Fruit fly (Drosophila melanogaster) whole organism, wandering third instar larva: ENCODE data around the gene Sfp24Bd.

Experiments
- Abd-B ChIP-seq: fragments of >200 bp; optimal IDR thresholded peaks from 2 replicates; lab custom pipeline; 2017; ENCODE audit warnings: missing biosample characterization, missing genetic modification characterization
- CG32264 ChIP-seq: fragments of 200-800 bp; sonication (Bioruptor generic); optimal IDR thresholded peaks from 2 replicates; lab custom pipeline; 2016; ENCODE audit warnings: missing biosample characterization, missing genetic modification characterization
- CG9705 ChIP-seq: fragments of 200-800 bp; sonication (Bioruptor generic); optimal IDR thresholded peaks from 2 replicates; lab custom pipeline; 2018; ENCODE audit warnings: missing biosample characterization, mild to moderate bottlenecking, missing genetic modification characterization
- CrebA ChIP-seq: fragments of 200-800 bp; sonication (Bioruptor generic); optimal IDR thresholded peaks from 2 replicates; lab custom pipeline; 2016; ENCODE audit warnings: missing biosample characterization, mild to moderate bottlenecking, missing genetic modification characterization, borderline replicate concordance
- Dfd ChIP-seq: fragments of >200 bp; optimal IDR thresholded peaks from 2 replicates; lab custom pipeline; 2017; ENCODE audit warnings: missing biosample characterization, missing genetic modification characterization
- Dif ChIP-seq: fragments of 200-275, 200-300 bp; sonication (Bioruptor generic); optimal IDR thresholded peaks from 2 replicates; lab custom pipeline; 2018; ENCODE audit warnings: missing biosample characterization, missing genetic modification characterization; ENCODE audit not compliant: partially characterized antibody
- GATAd ChIP-seq: sonication (Bioruptor generic); optimal IDR thresholded peaks from 2 replicates; lab custom pipeline; 2016; ENCODE audit warnings: missing biosample characterization, missing genetic modification characterization
- HLH106 ChIP-seq: fragments of 200-800 bp; optimal IDR thresholded peaks from 3 replicates; lab custom pipeline; 2019; ENCODE audit warnings: missing biosample characterization, mild to moderate bottlenecking, missing genetic modification characterization, moderate library complexity
- Hnf4 ChIP-seq: fragments of 200-800 bp; sonication (Bioruptor generic); optimal IDR thresholded peaks from 2 replicates; lab custom pipeline; 2016; ENCODE audit warnings: missing biosample characterization, mild to moderate bottlenecking, missing genetic modification characterization
- Hr78 ChIP-seq: fragments of >200 bp; optimal IDR thresholded peaks from 2 replicates; lab custom pipeline; 2017; ENCODE audit warnings: missing biosample characterization, missing genetic modification characterization
- Hr83 ChIP-seq: fragments of 200-300 bp; sonication (Bioruptor generic); optimal IDR thresholded peaks from 2 replicates; lab custom pipeline; 2016; ENCODE audit warnings: missing biosample characterization, mild to moderate bottlenecking, missing genetic modification characterization, moderate library complexity; ENCODE audit not compliant: poor library complexity, severe bottlenecking
- Jra ChIP-seq: sonication (Bioruptor generic); optimal IDR thresholded peaks from 2 replicates; lab custom pipeline; 2016; ENCODE audit warnings: missing biosample characterization, missing genetic modification characterization
- Mio ChIP-seq: sonication (Bioruptor generic); optimal IDR thresholded peaks from 2 replicates; lab custom pipeline; 2016; ENCODE audit warnings: missing biosample characterization, missing genetic modification characterization
- Myc ChIP-seq: fragments of >200 bp; optimal IDR thresholded peaks from 2 replicates; lab custom pipeline; 2017
- N ChIP-seq: fragments of >200 bp; optimal IDR thresholded peaks from 2 replicates; lab custom pipeline; 2018; ENCODE audit warnings: missing biosample characterization, missing external identifiers, missing genetic modification characterization
- OdsH ChIP-seq: fragments of 200-800 bp; sonication (Bioruptor generic); optimal IDR thresholded peaks from 2 replicates; lab custom pipeline; 2016; ENCODE audit warnings: missing biosample characterization, mild to moderate bottlenecking, missing genetic modification characterization
- Rel ChIP-seq, 2 experiments: fragments of 200-800 bp; sonication (Bioruptor generic) in 1 of 2; optimal IDR thresholded peaks; 2 replicates in 1 of 2; 3 replicates in 1 of 2; lab custom pipeline; 2016 to 2019; ENCODE audit warnings: mild to moderate bottlenecking in 2 of 2, missing biosample characterization in 2 of 2, missing genetic modification characterization in 2 of 2, moderate library complexity in 1 of 2
- Sp1 ChIP-seq: fragments of 200-800 bp; sonication (Bioruptor generic); optimal IDR thresholded peaks from 3 replicates; lab custom pipeline; 2019; ENCODE audit warnings: missing biosample characterization, mild to moderate bottlenecking, missing genetic modification characterization, moderate library complexity
- Vsx2 ChIP-seq: fragments of 200-300, 225-300 bp; sonication (Bioruptor generic); optimal IDR thresholded peaks from 2 replicates; lab custom pipeline; 2018; ENCODE audit warnings: missing biosample characterization, missing genetic modification characterization; ENCODE audit not compliant: partially characterized antibody
- br ChIP-seq: fragments of 200-800 bp; sonication (Bioruptor generic); optimal IDR thresholded peaks from 2 replicates; lab custom pipeline; 2016; ENCODE audit warnings: missing biosample characterization, missing genetic modification characterization
- brk ChIP-seq: fragments of 200-800 bp; sonication (Bioruptor generic); optimal IDR thresholded peaks from 2 replicates; lab custom pipeline; 2016; ENCODE audit warnings: missing biosample characterization, mild to moderate bottlenecking, missing genetic modification characterization
- dl ChIP-seq, 2 experiments: fragments of 175-275, 200-275 bp in 1 of 2; fragments of 200-275 bp in 1 of 2; sonication (Bioruptor generic); optimal IDR thresholded peaks; lab custom pipeline; 2018; ENCODE audit warnings: mild to moderate bottlenecking in 2 of 2, missing biosample characterization in 2 of 2, missing genetic modification characterization in 2 of 2, moderate library complexity in 2 of 2; ENCODE audit not compliant: partially characterized antibody in 2 of 2, insufficient read depth in 1 of 2
- dmrt93B ChIP-seq: fragments of 200-800 bp; sonication (Bioruptor generic); optimal IDR thresholded peaks from 2 replicates; lab custom pipeline; 2018; ENCODE audit warnings: missing biosample characterization, mild to moderate bottlenecking, missing genetic modification characterization
- dsf ChIP-seq: sonication (Bioruptor generic); optimal IDR thresholded peaks from 2 replicates; lab custom pipeline; 2016; ENCODE audit warnings: missing biosample characterization, missing genetic modification characterization, borderline replicate concordance
- ey ChIP-seq: fragments of 200-800 bp; sonication (Bioruptor generic); optimal IDR thresholded peaks from 2 replicates; lab custom pipeline; 2016; ENCODE audit warnings: missing biosample characterization, missing genetic modification characterization
- foxo ChIP-seq, 2 experiments: fragments of 200-800 bp; sonication (Bioruptor generic); optimal IDR thresholded peaks; 2 replicates in 1 of 2; 3 replicates in 1 of 2; lab custom pipeline; 2016 to 2017; ENCODE audit warnings: missing biosample characterization in 2 of 2, missing genetic modification characterization in 2 of 2
- fru ChIP-seq: fragments of 200-800 bp; sonication (Bioruptor generic); optimal IDR thresholded peaks from 3 replicates; lab custom pipeline; 2016; ENCODE audit warnings: missing biosample characterization, mild to moderate bottlenecking, missing genetic modification characterization
- h ChIP-seq: fragments of 200-800 bp; sonication (Bioruptor generic); optimal IDR thresholded peaks from 3 replicates; lab custom pipeline; 2016; ENCODE audit warnings: missing biosample characterization, mild to moderate bottlenecking, missing genetic modification characterization
- jim ChIP-seq: fragments of 175-275, 200-325 bp; sonication (Bioruptor generic); optimal IDR thresholded peaks from 2 replicates; lab custom pipeline; 2016; ENCODE audit warnings: missing biosample characterization, mild to moderate bottlenecking, missing genetic modification characterization
- lola ChIP-seq: fragments of >200 bp; optimal IDR thresholded peaks from 2 replicates; lab custom pipeline; 2017; ENCODE audit warnings: missing biosample characterization, missing genetic modification characterization
- pan ChIP-seq: fragments of >200 bp; optimal IDR thresholded peaks from 2 replicates; lab custom pipeline; 2017
- psq ChIP-seq: fragments of 200-800 bp; sonication (Bioruptor generic); optimal IDR thresholded peaks from 3 replicates; lab custom pipeline; 2017; ENCODE audit warnings: missing biosample characterization, mild to moderate bottlenecking, missing genetic modification characterization, moderate library complexity
- rgr ChIP-seq: fragments of 200-800 bp; sonication (Bioruptor generic); optimal IDR thresholded peaks from 3 replicates; lab custom pipeline; 2016; ENCODE audit warnings: missing biosample characterization, mild to moderate bottlenecking, missing genetic modification characterization
- sage ChIP-seq: fragments of 200-800 bp; sonication (Bioruptor generic); optimal IDR thresholded peaks from 2 replicates; lab custom pipeline; 2016; ENCODE audit warnings: missing biosample characterization, mild to moderate bottlenecking, missing genetic modification characterization
- sv ChIP-seq: fragments of 200-800 bp; sonication (Bioruptor generic); optimal IDR thresholded peaks from 3 replicates; lab custom pipeline; 2016; ENCODE audit warnings: missing biosample characterization, missing genetic modification characterization
- tai ChIP-seq: sonication (Bioruptor generic); optimal IDR thresholded peaks from 2 replicates; lab custom pipeline; 2016; ENCODE audit warnings: missing biosample characterization, missing genetic modification characterization
- usp ChIP-seq: fragments of >200 bp; optimal IDR thresholded peaks from 2 replicates; lab custom pipeline; 2017; ENCODE audit warnings: missing biosample characterization, missing genetic modification characterization
- woc ChIP-seq: sonication (Bioruptor generic); optimal IDR thresholded peaks from 2 replicates; lab custom pipeline; 2016; ENCODE audit warnings: missing biosample characterization, mild to moderate bottlenecking, missing genetic modification characterization

The Sfp24Bd gene

DNA sequence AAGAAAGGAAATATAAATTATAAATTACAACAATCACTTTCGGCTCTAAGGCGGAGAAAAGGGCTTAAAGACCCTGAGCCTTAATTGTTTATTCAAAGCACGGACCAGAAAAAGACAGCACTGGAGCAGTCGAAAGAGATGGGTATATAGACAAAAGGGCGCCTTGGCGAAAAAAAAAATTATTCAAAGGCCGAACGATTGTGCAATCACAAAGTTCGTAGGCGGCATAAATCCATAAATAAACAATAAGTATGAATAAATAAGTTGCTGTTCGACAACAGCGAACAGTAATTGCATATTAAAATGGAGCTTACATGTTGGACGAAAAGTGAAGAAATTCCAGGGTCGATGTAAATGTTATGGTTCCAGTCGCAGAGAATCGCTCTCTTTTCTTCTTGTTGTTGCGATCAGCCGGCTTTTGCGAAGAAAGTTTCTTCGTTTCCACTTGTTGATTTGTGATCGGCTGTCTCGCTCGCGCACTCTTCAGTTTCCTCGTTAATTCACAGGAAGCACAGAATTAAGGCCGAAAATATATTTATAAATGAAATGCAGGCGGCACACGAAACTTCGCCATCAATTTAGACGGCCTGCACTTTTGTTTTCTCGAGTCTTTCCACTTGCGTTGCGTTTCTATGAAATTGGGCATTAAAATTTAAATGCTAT lies 13.8 kb downstream of the Sfp24Bd start:
- no peak for TF ChIP-seq sage
- no peak for TF ChIP-seq psq (GFP tag; lab: Kevin White, UChicago)
- no peak for TF ChIP-seq OdsH (GFP tag; lab: Kevin White, UChicago)
- no peak for TF ChIP-seq Dif (GFP tag; lab: Kevin White, UChicago)
- no peak for TF ChIP-seq Mio (GFP tag; lab: Kevin White, UChicago)
- TF ChIP-seq fru, result no peak
- TF ChIP-seq rgr (GFP tag; lab: Kevin White, UChicago), result no peak

dm6 chr2L:3648173-3648972 lies 20.6 kb downstream of the Sfp24Bd start:
- TF ChIP-seq usp (GFP tag; lab: Kevin White, UChicago) (no peak), brk (GFP tag; lab: Kevin White, UChicago) (peak; percentile 87), psq (GFP tag; lab: Kevin White, UChicago) (no peak), foxo (GFP tag; optimal IDR thresholded peaks at IDR 0.05; lab: Kevin White, UChicago) (no peak), Hr78 (no peak), woc (GFP tag; lab: Kevin White, UChicago) (peak; percentile 27), ey (GFP tag; lab: Kevin White, UChicago) (no peak), CrebA (GFP tag; lab: Kevin White, UChicago) (peak; percentile 40), Hnf4 (GFP tag; lab: Kevin White, UChicago) (peak; percentile 18), Jra (no peak), Vsx2 (GFP tag; lab: Kevin White, UChicago) (no peak), sage (peak; percentile 67)

DNA sequence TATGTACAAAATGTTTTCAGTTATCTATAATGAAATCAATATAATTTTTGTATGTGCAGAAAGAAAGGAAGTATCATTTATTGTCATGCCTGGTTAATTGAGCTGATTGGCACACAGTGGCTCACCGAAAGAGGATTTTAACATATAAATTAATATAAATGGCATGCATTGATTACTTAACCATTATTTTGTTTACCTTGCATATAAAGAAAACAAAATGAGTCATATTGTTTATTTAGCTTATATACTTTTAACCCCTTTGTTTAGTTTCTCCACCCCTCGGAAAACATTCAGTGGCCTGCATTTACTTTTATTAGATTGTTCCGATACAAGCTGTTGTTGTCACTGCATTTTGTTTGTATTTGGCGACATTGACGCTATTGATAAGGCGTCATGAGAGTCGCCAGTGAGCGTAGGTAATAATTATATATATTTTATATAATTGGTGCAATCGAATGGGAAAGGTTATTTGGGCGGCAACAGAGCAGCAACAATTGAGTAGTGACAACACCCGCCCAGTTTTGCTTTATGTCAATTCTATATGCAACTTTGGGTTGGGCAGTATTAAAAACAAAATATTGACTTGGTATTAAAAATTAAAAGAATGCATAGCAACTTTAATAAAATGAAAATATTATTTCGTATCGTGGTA lies 21.3 kb downstream of the Sfp24Bd start:
- TF ChIP-seq pan (no peak), HLH106 (tag; lab: Kevin White, UChicago) (peak; percentile 80), h (GFP tag; lab: Kevin White, UChicago) (peak; percentile 70), Myc (no peak), dl (GFP tag; optimal IDR thresholded peaks at IDR 0.05; lab: Kevin White, UChicago; ENCODE audit: insufficient read depth in 1 of 2, partially characterized antibody in 2 of 2) (no peak), lola (no peak), Hr78 (no peak), ey (GFP tag; lab: Kevin White, UChicago) (peak; percentile 60), Rel (GFP tag; optimal IDR thresholded peaks at IDR 0.05; lab: Kevin White, UChicago) (no peak), Rel (tag; optimal IDR thresholded peaks at IDR 0.05; lab: Kevin White, UChicago) (peak; percentile 17), dsf (peak; percentile 67), CrebA (GFP tag; lab: Kevin White, UChicago) (peak; percentile 22), sv (GFP tag; lab: Kevin White, UChicago) (no peak), Vsx2 (GFP tag; lab: Kevin White, UChicago) (no peak), jim (GFP tag; lab: Kevin White, UChicago) (no peak), Hnf4 (GFP tag; lab: Kevin White, UChicago) (peak; percentile 83), sage (peak; percentile 8), psq (GFP tag; lab: Kevin White, UChicago) (peak; percentile 71), br (GFP tag; lab: Kevin White, UChicago) (peak; percentile 83), Jra (peak; percentile 26), Dfd (GFP tag; lab: Kevin White, UChicago) (no peak), CG9705 (GFP tag; lab: Kevin White, UChicago) (no peak), foxo (GFP tag; optimal IDR thresholded peaks at IDR 0.05; lab: Kevin White, UChicago) (peak in 1 of 2 experiments; percentile 69), brk (GFP tag; lab: Kevin White, UChicago) (peak; percentile 71), CG32264 (no peak), usp (GFP tag; lab: Kevin White, UChicago) (no peak), rgr (GFP tag; lab: Kevin White, UChicago) (peak; percentile 74), Mio (GFP tag; lab: Kevin White, UChicago) (no peak), OdsH (GFP tag; lab: Kevin White, UChicago) (peak; percentile 84), fru (peak; percentile 50), woc (GFP tag; lab: Kevin White, UChicago) (no peak), GATAd (no peak), tai (GFP tag; lab: Kevin White, UChicago) (peak; percentile 24), N (GFP tag; lab: Kevin White, UChicago) (no peak), dmrt93B (GFP tag; lab: Kevin White, UChicago) (peak; percentile 54), Abd-B (GFP tag; lab: Kevin White, UChicago) (no peak), Sp1 (GFP tag; lab: Kevin White, UChicago) (peak; percentile 84), Hr83 (GFP tag; lab: Kevin White, UChicago) (peak; percentile 4), Dif (GFP tag; lab: Kevin White, UChicago) (no peak)
